Worm (Caenorhabditis elegans): Measurements from ENCODE around the gene glrx-22.

The glrx-22 gene

ce11 chrIV:8170264-8170663 is 30.8 kb downstream of the glrx-22 start:
- TF ChIP-seq ceh-28 (tag; optimal IDR thresholded peaks at IDR 0.05) (peak; percentile 62), nhr-25 (tag; optimal IDR thresholded peaks at IDR 0.05) (peak; percentile 79), unc-62 (GFP tag; optimal IDR thresholded peaks at IDR 0.05) (no peak), nhr-23 (tag; optimal IDR thresholded peaks at IDR 0.05) (peak; percentile 90), pha-4 (tag; optimal IDR thresholded peaks at IDR 0.05) (peak; percentile 89)

- TF ChIP-seq nhr-28 (tag; optimal IDR thresholded peaks at IDR 0.05) (no peak), ZK546.5 (tag; optimal IDR thresholded peaks at IDR 0.05) (no peak), unc-62 (GFP tag; optimal IDR thresholded peaks at IDR 0.05) (no peak), hmg-11 (tag; optimal IDR thresholded peaks at IDR 0.05) (no peak), nhr-43 (tag; optimal IDR thresholded peaks at IDR 0.05; ENCODE audit: poor library complexity, severe bottlenecking) (no peak), ceh-9 (tag; optimal IDR thresholded peaks at IDR 0.05) (no peak), ceh-82 (tag; optimal IDR thresholded peaks at IDR 0.05) (no peak), lin-15B (tag; optimal IDR thresholded peaks at IDR 0.05) (no peak), ceh-28 (tag; optimal IDR thresholded peaks at IDR 0.05) (no peak), nfya-1 (tag; optimal IDR thresholded peaks at IDR 0.05; ENCODE audit: insufficient read depth) (no peak), nhr-25 (tag; optimal IDR thresholded peaks at IDR 0.05) (no peak), jun-1 (tag; optimal IDR thresholded peaks at IDR 0.05) (no peak), nhr-12 (tag; optimal IDR thresholded peaks at IDR 0.05) (no peak), ztf-4 (tag; optimal IDR thresholded peaks at IDR 0.05) (no peak), pqm-1 (tag; optimal IDR thresholded peaks at IDR 0.05) (no peak)
These were observed 31.4 kb downstream of the glrx-22 start, which contains the start of gene C07G1.15 for ce11 chrIV:8169674-8170073. C07G1.15 (plus strand) TSS chrIV:8169974.

DNA sequence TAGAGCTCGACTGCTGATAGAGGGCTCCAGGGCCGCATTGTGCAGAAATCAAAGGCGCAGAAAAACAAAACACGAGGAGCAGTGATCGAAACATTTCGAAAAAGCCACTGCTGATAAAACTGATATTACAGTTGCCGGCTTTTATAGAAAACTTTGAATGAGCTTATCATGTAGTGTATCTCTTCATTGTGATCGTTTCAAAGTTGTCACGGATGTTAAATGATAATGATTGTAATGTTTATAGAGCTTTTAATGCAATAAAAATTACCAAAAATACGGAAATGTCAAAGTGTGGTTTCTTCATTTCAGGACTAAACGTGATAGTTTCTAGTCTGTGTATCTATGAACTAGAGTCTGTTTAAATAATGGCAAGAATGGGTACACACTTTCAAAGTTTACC is 32.4 kb downstream of the glrx-22 start, which contains the start of gene clec-52:
Gene clec-52 (minus strand): TSS at position 101 of the 400 bp plus-strand sequence.
- no peak for TF ChIP-seq pqm-1 (tag; optimal IDR thresholded peaks at IDR 0.05)
- no peak for TF ChIP-seq ztf-4 (tag; optimal IDR thresholded peaks at IDR 0.05)
- no peak for TF ChIP-seq fkh-10 (GFP tag; optimal IDR thresholded peaks at IDR 0.05)
- no peak for TF ChIP-seq R02D3.7 (tag; optimal IDR thresholded peaks at IDR 0.05)
- no peak for TF ChIP-seq eor-1 (tag; optimal IDR thresholded peaks at IDR 0.05)
- peak; percentile 23 for TF ChIP-seq elt-2 (tag; optimal IDR thresholded peaks at IDR 0.05)
- TF ChIP-seq nhr-43 (tag; optimal IDR thresholded peaks at IDR 0.05; ENCODE audit: poor library complexity, severe bottlenecking) = no peak
- no peak for TF ChIP-seq nhr-77 (tag; optimal IDR thresholded peaks at IDR 0.05)

DNA sequence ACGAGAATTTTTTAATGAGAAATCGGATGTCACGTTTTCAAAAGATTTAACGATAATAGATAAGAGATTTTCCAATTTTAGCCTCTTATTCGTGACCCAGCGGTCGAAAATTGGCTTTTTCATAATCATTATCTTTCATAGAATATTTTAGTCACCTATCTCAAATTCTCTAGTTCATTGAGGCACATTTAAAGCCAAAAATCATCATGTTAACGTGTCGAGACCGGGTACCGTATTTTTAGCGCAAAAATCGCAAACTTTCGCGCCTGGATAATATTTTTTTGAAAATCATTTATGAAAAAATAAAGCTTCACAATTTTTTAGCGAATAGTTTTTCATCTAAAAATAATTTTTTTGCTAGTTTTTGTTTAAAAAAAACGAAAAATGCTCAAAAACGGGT is 35.1 kb downstream of the glrx-22 start, which contains the start of gene B0218.7:
Gene B0218.7 (minus strand): TSS at position 101 of the 400 bp plus-strand sequence.
- TF ChIP-seq nhr-23 (tag; optimal IDR thresholded peaks at IDR 0.05) (no peak), hmg-11 (tag; optimal IDR thresholded peaks at IDR 0.05) (no peak), pha-4 (tag; optimal IDR thresholded peaks at IDR 0.05) (no peak), ztf-4 (tag; optimal IDR thresholded peaks at IDR 0.05) (no peak), ceh-9 (tag; optimal IDR thresholded peaks at IDR 0.05) (no peak), nhr-77 (tag; optimal IDR thresholded peaks at IDR 0.05) (no peak), fkh-10 (GFP tag; optimal IDR thresholded peaks at IDR 0.05) (no peak), aly-2 (tag; optimal IDR thresholded peaks at IDR 0.05) (no peak)

DNA sequence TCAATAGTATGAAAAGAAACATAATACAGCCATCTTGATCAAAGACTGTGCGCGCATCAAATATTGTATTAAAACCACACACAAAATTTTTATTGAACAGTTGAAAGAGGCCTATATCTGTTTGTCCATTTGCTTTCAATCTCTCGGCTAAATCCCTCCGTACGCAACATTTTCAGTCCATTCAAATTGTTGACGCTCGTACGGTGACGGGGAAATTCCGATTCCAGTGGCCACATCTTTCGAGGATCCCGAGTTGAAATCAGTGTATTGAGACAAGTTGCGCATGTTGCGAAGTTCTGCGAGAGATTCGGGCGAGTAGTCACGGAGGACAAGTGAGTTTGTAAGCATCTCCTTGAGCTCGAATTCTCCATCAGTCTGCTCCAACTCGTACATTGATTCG is 36.5 kb downstream of the glrx-22 start:
- no peak for TF ChIP-seq nfya-1 (tag; optimal IDR thresholded peaks at IDR 0.05; ENCODE audit: insufficient read depth)
- TF ChIP-seq mml-1 (tag; optimal IDR thresholded peaks at IDR 0.05) = no peak
- no peak for TF ChIP-seq ceh-28 (tag; optimal IDR thresholded peaks at IDR 0.05)
- TF ChIP-seq aly-2 (tag; optimal IDR thresholded peaks at IDR 0.05) = no peak
- no peak for TF ChIP-seq sea-2 (GFP tag; optimal IDR thresholded peaks at IDR 0.05)
- TF ChIP-seq skn-1 (tag; optimal IDR thresholded peaks at IDR 0.05) = no peak
- no peak for TF ChIP-seq snpc-4 (tag; optimal IDR thresholded peaks at IDR 0.05)
- TF ChIP-seq nhr-25 (tag; optimal IDR thresholded peaks at IDR 0.05) = no peak
- TF ChIP-seq fos-1 (tag; optimal IDR thresholded peaks at IDR 0.05) = no peak

DNA sequence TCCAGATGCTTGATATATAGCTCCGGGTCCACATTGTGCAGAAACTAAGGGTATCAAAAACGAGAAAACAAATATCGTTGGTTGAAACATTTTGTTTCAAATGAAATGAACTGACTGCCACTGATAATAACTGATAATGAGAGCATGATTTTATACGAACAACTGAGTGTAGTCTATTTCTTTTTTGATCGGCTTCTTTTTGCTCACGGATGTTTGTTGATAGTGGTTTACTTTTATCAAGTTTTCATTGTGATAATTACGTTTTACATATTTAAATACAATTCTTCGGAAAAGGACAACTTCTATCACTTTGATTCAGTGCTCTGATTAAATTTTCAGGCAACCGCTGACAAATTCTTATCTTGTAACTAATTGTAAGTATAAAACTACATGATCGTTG is 37.3 kb downstream of the glrx-22 start, which contains the start of gene clec-51:
Gene clec-51 (minus strand): TSS at position 114 of the 400 bp plus-strand sequence.
- TF ChIP-seq unc-39 (tag; optimal IDR thresholded peaks at IDR 0.05) (no peak), pqm-1 (tag; optimal IDR thresholded peaks at IDR 0.05) (peak; percentile 88), elt-2 (tag; optimal IDR thresholded peaks at IDR 0.05) (peak; percentile 90), pha-4 (tag; optimal IDR thresholded peaks at IDR 0.05) (peak; percentile 22), nfya-1 (tag; optimal IDR thresholded peaks at IDR 0.05; ENCODE audit: insufficient read depth) (no peak), jun-1 (tag; optimal IDR thresholded peaks at IDR 0.05) (peak; percentile 47)
